Fruit fly (Drosophila melanogaster): Measurements from ENCODE around the gene Set8.

Gene Set8

DNA sequence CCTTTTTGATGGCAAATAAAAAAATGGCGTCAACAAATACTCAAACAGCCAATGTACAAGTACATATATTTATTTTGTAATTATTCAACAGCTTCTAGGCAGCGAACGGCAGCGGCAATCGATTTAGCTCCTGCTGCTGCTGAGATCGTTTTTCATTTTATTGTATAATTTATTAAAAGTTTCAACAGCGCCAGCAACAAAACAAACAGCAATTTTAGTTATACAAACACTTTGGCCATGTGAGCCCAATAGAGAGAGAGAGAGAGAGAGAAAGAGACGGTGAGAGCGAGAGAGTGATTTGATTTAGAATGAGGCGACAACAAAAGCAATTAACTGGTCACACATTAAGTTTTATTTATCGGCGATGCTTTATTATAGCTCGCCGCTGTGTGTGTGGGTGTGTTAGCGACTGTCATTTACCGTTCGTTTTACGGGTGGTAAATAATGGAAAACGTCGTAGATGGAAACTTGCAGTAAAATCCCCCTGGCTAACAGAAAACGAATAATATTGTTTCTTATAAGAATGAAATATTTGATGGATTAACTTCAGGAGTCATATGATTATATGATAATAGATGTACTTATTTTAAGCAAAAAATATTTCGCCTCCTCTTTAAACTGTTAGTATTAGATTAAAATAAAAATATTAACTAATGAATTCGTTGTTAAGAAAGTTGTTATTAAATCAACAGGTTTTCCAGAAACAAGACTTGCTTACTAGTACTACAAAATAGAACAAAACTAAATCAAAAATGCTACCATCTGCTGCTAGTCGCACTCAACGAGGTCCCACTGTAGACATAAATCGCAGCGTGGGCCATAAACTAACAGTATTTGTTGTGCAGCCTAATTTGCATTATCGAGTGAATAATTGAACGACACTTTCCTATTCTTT, 30.5 kb upstream of the Set8 start (continued):
- peak; percentile 14 for TF ChIP-seq CG7987 (GFP tag; optimal IDR thresholded peaks at IDR 0.05)
- no peak for TF ChIP-seq CG8388 (GFP tag; optimal IDR thresholded peaks at IDR 0.05)
- no peak for TF ChIP-seq ssp (GFP tag; IDR thresholded peaks at IDR 0.05)
- no peak for TF ChIP-seq pnt (GFP tag; optimal IDR thresholded peaks at IDR 0.05)
- no peak for TF ChIP-seq kay (GFP tag; optimal IDR thresholded peaks at IDR 0.05)
- TF ChIP-seq Ssrp (tag; optimal IDR thresholded peaks at IDR 0.05) = peak; percentile 11
- no peak for TF ChIP-seq Scr (GFP tag; IDR thresholded peaks at IDR 0.05; ENCODE audit: partially characterized antibody)
- no peak for TF ChIP-seq CG11723 (GFP tag; optimal IDR thresholded peaks at IDR 0.05)
- TF ChIP-seq chn (GFP tag; optimal IDR thresholded peaks at IDR 0.05) = no peak
- TF ChIP-seq CG12299 (tag; optimal IDR thresholded peaks at IDR 0.05) = no peak
- TF ChIP-seq D (optimal IDR thresholded peaks at IDR 0.05) = no peak
- no peak for TF ChIP-seq D (GFP tag; optimal IDR thresholded peaks at IDR 0.05)
- TF ChIP-seq CG7963 (GFP tag; IDR thresholded peaks at IDR 0.05; ENCODE audit: partially characterized antibody) = no peak
- no peak for TF ChIP-seq rib (GFP tag; IDR thresholded peaks at IDR 0.05)
- no peak for TF ChIP-seq CG42726 (GFP tag; IDR thresholded peaks at IDR 0.05; ENCODE audit: partially characterized antibody)
- TF ChIP-seq Dbx (GFP tag; IDR thresholded peaks at IDR 0.05) = no peak
- peak; percentile 17 for TF ChIP-seq Xbp1 (GFP tag; optimal IDR thresholded peaks at IDR 0.05)
- no peak for TF ChIP-seq shn (GFP tag; optimal IDR thresholded peaks at IDR 0.05)
- TF ChIP-seq Hr51 (GFP tag; optimal IDR thresholded peaks at IDR 0.05) = peak in 1 of 2 experiments; percentile 11
- TF ChIP-seq CG12659 (GFP tag; optimal IDR thresholded peaks at IDR 0.05) = peak; percentile 13
- TF ChIP-seq trh (GFP tag; optimal IDR thresholded peaks at IDR 0.05) = peak; percentile 10
- TF ChIP-seq Bgb (GFP tag; IDR thresholded peaks at IDR 0.05; ENCODE audit: partially characterized antibody) = no peak
- TF ChIP-seq CG1233 (GFP tag; optimal IDR thresholded peaks at IDR 0.05) = no peak
- TF ChIP-seq CrebB (tag; optimal IDR thresholded peaks at IDR 0.05) = no peak
- peak; percentile 33 for TF ChIP-seq Hr3 (GFP tag; optimal IDR thresholded peaks at IDR 0.05)
- TF ChIP-seq CG7786 (GFP tag; optimal IDR thresholded peaks at IDR 0.05) = no peak
- TF ChIP-seq CG18262 (tag; optimal IDR thresholded peaks at IDR 0.05) = peak; percentile 10
- TF ChIP-seq CG14014 (GFP tag; IDR thresholded peaks at IDR 0.05) = no peak
- peak; percentile 77 for TF ChIP-seq exex (tag; optimal IDR thresholded peaks at IDR 0.05)
- TF ChIP-seq CG12942 (GFP tag; optimal IDR thresholded peaks at IDR 0.05) = no peak
- no peak for TF ChIP-seq Bteb2 (GFP tag; optimal IDR thresholded peaks at IDR 0.05)
- TF ChIP-seq mirr (GFP tag; optimal IDR thresholded peaks at IDR 0.05) = peak; percentile 46
- peak; percentile 6 for TF ChIP-seq Meics (GFP tag; optimal IDR thresholded peaks at IDR 0.05)
- no peak for TF ChIP-seq Jarid2 (GFP tag; optimal IDR thresholded peaks at IDR 0.05)
- TF ChIP-seq yki (optimal IDR thresholded peaks at IDR 0.05) = peak; percentile 2
- no peak for TF ChIP-seq knrl (GFP tag; IDR thresholded peaks at IDR 0.05; ENCODE audit: partially characterized antibody)
- TF ChIP-seq unpg (GFP tag; optimal IDR thresholded peaks at IDR 0.05) = peak; percentile 7
- peak; percentile 34 for TF ChIP-seq tio (GFP tag; optimal IDR thresholded peaks at IDR 0.05)
- TF ChIP-seq pzg (GFP tag; optimal IDR thresholded peaks at IDR 0.05) = no peak
- peak; percentile 16 for TF ChIP-seq CG9817 (tag; optimal IDR thresholded peaks at IDR 0.05)
- TF ChIP-seq CG17328 (GFP tag; IDR thresholded peaks at IDR 0.05) = no peak
- peak; percentile 25 for TF ChIP-seq CG10147 (GFP tag; optimal IDR thresholded peaks at IDR 0.05)
- TF ChIP-seq disco-r (GFP tag; optimal IDR thresholded peaks at IDR 0.05) = peak; percentile 23
- TF ChIP-seq nau (GFP tag; optimal IDR thresholded peaks at IDR 0.05) = no peak
- TF ChIP-seq CG3847 (GFP tag; IDR thresholded peaks at IDR 0.05) = no peak
- no peak for TF ChIP-seq TFAM (GFP tag; optimal IDR thresholded peaks at IDR 0.05)
- TF ChIP-seq CG13775 (GFP tag; optimal IDR thresholded peaks at IDR 0.05) = peak; percentile 13
- TF ChIP-seq CG14710 (tag; optimal IDR thresholded peaks at IDR 0.05) = no peak
- no peak for TF ChIP-seq Asciz (GFP tag; optimal IDR thresholded peaks at IDR 0.05)

All from whole organism, embryonic.